Worm (Caenorhabditis elegans): ENCODE results near the gene srbc-21.
A peak's percentile ranks its signal among the peaks of the same experiment; 100 is the strongest.

srbc-21 gene

DNA sequence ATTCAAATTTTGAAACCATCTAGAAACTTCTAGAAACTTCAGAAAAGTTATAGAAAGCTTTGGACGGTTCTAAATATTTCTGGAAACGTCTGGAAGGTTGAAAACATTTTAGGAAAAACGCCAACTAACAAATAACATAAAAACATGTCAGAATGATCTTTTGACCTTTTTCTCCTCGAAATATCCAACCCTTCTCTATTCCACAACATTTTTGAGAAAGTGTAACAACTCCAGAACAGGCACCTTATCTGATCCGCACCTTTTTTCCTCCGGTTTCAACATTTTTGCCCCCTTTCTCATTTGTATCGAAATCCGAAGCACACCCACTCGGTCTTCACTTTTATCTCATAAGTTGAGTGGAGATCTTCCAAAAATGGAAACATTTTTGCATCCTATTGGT is 45.0 kb upstream of the srbc-21 start, which contains the start of gene F22F7.3:
Gene F22F7.3, plus strand, starts transcription at position 301 of the 400 bp plus-strand sequence.
- no peak for TF ChIP-seq ama-1 (optimal IDR thresholded peaks at IDR 0.05)
- no peak for TF ChIP-seq jun-1 (tag; optimal IDR thresholded peaks at IDR 0.05)
- no peak for TF ChIP-seq mdl-1 (tag; optimal IDR thresholded peaks at IDR 0.05)
- no peak for TF ChIP-seq unc-62 (GFP tag; optimal IDR thresholded peaks at IDR 0.05)
- no peak for TF ChIP-seq lin-15B (tag; optimal IDR thresholded peaks at IDR 0.05)
- TF ChIP-seq nhr-25 (tag; optimal IDR thresholded peaks at IDR 0.05), result no peak
- TF ChIP-seq nhr-67 (tag; optimal IDR thresholded peaks at IDR 0.05), result no peak
- TF ChIP-seq nhr-23 (tag; optimal IDR thresholded peaks at IDR 0.05), result no peak
- no peak for TF ChIP-seq snpc-4 (tag; optimal IDR thresholded peaks at IDR 0.05)
- no peak for TF ChIP-seq hmg-11 (tag; optimal IDR thresholded peaks at IDR 0.05)
- no peak for TF ChIP-seq eor-1 (tag; optimal IDR thresholded peaks at IDR 0.05)
- TF ChIP-seq elt-2 (tag; optimal IDR thresholded peaks at IDR 0.05), result no peak
- TF ChIP-seq sea-2 (GFP tag; optimal IDR thresholded peaks at IDR 0.05), result no peak

ce11 chrV:2118574-2118973 is 36.8 kb upstream of the srbc-21 start, which contains the start of gene bgnt-1.2:
bgnt-1.2 (minus strand) TSS chrV:2118674.
- no peak for TF ChIP-seq ceh-9 (tag; optimal IDR thresholded peaks at IDR 0.05)
- no peak for TF ChIP-seq nhr-67 (tag; optimal IDR thresholded peaks at IDR 0.05)
- TF ChIP-seq skn-1 (tag; optimal IDR thresholded peaks at IDR 0.05), result no peak
- TF ChIP-seq nhr-12 (tag; optimal IDR thresholded peaks at IDR 0.05), result no peak
- no peak for TF ChIP-seq nhr-11 (tag; optimal IDR thresholded peaks at IDR 0.05)
- no peak for TF ChIP-seq R02D3.7 (tag; optimal IDR thresholded peaks at IDR 0.05)

- TF ChIP-seq tbx-2 (tag; optimal IDR thresholded peaks at IDR 0.05), result no peak
- no peak for TF ChIP-seq lsy-12 (tag; optimal IDR thresholded peaks at IDR 0.05)
- TF ChIP-seq zag-1 (tag; optimal IDR thresholded peaks at IDR 0.05), result no peak
- no peak for TF ChIP-seq nhr-23 (tag; optimal IDR thresholded peaks at IDR 0.05)
- TF ChIP-seq ceh-9 (tag; optimal IDR thresholded peaks at IDR 0.05), result no peak
- no peak for TF ChIP-seq unc-62 (GFP tag; optimal IDR thresholded peaks at IDR 0.05)
- no peak for TF ChIP-seq ama-1 (optimal IDR thresholded peaks at IDR 0.05)
- TF ChIP-seq nhr-11 (tag; optimal IDR thresholded peaks at IDR 0.05), result no peak
- no peak for TF ChIP-seq nhr-43 (tag; optimal IDR thresholded peaks at IDR 0.05; ENCODE audit: poor library complexity, severe bottlenecking)
- no peak for TF ChIP-seq egl-27 (tag; optimal IDR thresholded peaks at IDR 0.05)
- no peak for TF ChIP-seq nhr-25 (tag; optimal IDR thresholded peaks at IDR 0.05)
- no peak for TF ChIP-seq nhr-237 (tag; optimal IDR thresholded peaks at IDR 0.05)
- no peak for TF ChIP-seq eor-1 (tag; optimal IDR thresholded peaks at IDR 0.05)
- TF ChIP-seq fos-1 (tag; optimal IDR thresholded peaks at IDR 0.05), result no peak
- TF ChIP-seq mdl-1 (tag; optimal IDR thresholded peaks at IDR 0.05), result no peak
These were observed 35.8 kb upstream of the srbc-21 start, which contains the start of gene F22F7.11 for ce11 chrV:2119529-2119928. F22F7.11 (plus strand) TSS chrV:2119829.

ce11 chrV:2121910-2122362 is 33.4 kb upstream of the srbc-21 start, which contains the start of gene F22F7.8:
F22F7.8 (minus strand) TSS chrV:2121960.
- TF ChIP-seq ZK546.5 (tag; optimal IDR thresholded peaks at IDR 0.05) (no peak), ztf-11 (tag; optimal IDR thresholded peaks at IDR 0.05) (no peak)

ce11 chrV:2122517-2122916 is 32.8 kb upstream of the srbc-21 start, which contains the start of gene F22F7.2:
F22F7.2 (plus strand) TSS chrV:2122782.
- TF ChIP-seq pqm-1 (tag; optimal IDR thresholded peaks at IDR 0.05) (peak; percentile 31), elt-2 (tag; optimal IDR thresholded peaks at IDR 0.05) (peak; percentile 52), nfya-1 (tag; optimal IDR thresholded peaks at IDR 0.05; ENCODE audit: insufficient read depth) (peak; percentile 3), ceh-28 (tag; optimal IDR thresholded peaks at IDR 0.05) (no peak)

- TF ChIP-seq elt-2 (tag; optimal IDR thresholded peaks at IDR 0.05) (peak; percentile 84), skn-1 (tag; optimal IDR thresholded peaks at IDR 0.05) (no peak), egl-27 (tag; optimal IDR thresholded peaks at IDR 0.05) (no peak), pqm-1 (tag; optimal IDR thresholded peaks at IDR 0.05) (peak; percentile 72), nhr-237 (tag; optimal IDR thresholded peaks at IDR 0.05) (no peak)
These were observed 32.2 kb upstream of the srbc-21 start for ce11 chrV:2123164-2123563.

- TF ChIP-seq elt-2 (tag; optimal IDR thresholded peaks at IDR 0.05) (peak; percentile 21), nhr-43 (tag; optimal IDR thresholded peaks at IDR 0.05; ENCODE audit: poor library complexity, severe bottlenecking) (no peak), egl-27 (tag; optimal IDR thresholded peaks at IDR 0.05) (no peak), tbx-2 (tag; optimal IDR thresholded peaks at IDR 0.05) (no peak), lin-39 (tag; optimal IDR thresholded peaks at IDR 0.05) (peak; percentile 11)
These were observed 28.8 kb upstream of the srbc-21 start for ce11 chrV:2126554-2126953.

All from whole organism, L3 larva.